Worm (Caenorhabditis elegans): ENCODE data around the gene bath-41.

DNA sequence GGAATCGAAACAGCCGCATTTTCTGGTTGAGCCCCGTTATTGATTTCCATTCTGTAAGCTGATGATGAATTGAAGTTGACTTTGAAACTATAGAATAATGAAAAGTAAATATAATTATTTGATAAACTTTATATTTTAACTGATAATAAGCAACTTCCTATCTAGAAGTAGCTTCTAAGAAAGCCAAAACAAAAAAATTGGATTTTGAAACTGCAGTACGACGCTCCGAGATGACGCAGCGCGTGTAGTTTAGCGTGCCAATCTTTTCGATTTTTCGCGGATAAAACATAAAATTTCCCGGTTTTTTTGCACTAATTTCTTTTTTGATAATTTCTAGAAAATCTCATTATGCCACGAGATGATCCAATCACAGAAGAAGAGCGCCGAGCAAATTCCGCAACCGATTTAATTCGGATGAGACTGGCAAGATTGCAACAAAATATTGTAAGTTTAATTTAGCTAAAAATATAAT, at the start of gene bath-41, which contains the start of gene F37A4.2:
- no peak for TF ChIP-seq ceh-16 (tag; optimal IDR thresholded peaks at IDR 0.05)
- no peak for TF ChIP-seq nhr-23 (tag; optimal IDR thresholded peaks at IDR 0.05)
- TF ChIP-seq ama-1 (optimal IDR thresholded peaks at IDR 0.05): no peak
- TF ChIP-seq blmp-1 (tag; optimal IDR thresholded peaks at IDR 0.05; ENCODE audit: insufficient read depth): no peak
- no peak for TF ChIP-seq lin-11 (tag; optimal IDR thresholded peaks at IDR 0.05)
- TF ChIP-seq unc-55 (GFP tag; optimal IDR thresholded peaks at IDR 0.05): no peak
- TF ChIP-seq lsy-2 (tag; optimal IDR thresholded peaks at IDR 0.05): no peak
- no peak for TF ChIP-seq nhr-25 (tag; optimal IDR thresholded peaks at IDR 0.05)
- TF ChIP-seq unc-62 (GFP tag; optimal IDR thresholded peaks at IDR 0.05): no peak
- no peak for TF ChIP-seq lin-13 (GFP tag; optimal IDR thresholded peaks at IDR 0.05)
- TF ChIP-seq skn-1 (tag; optimal IDR thresholded peaks at IDR 0.05): no peak
- no peak for TF ChIP-seq ceh-82 (tag; optimal IDR thresholded peaks at IDR 0.05)
- TF ChIP-seq snpc-4 (tag; optimal IDR thresholded peaks at IDR 0.05): no peak
- TF ChIP-seq elt-3 (tag; optimal IDR thresholded peaks at IDR 0.05): no peak
